Worm (Caenorhabditis elegans) whole organism, L2 larva: ENCODE measurements around the gene F40E12.1.

ENCODE experiments used
- R02D3.7 ChIP-seq: fragments of 150-350 bp; optimal IDR thresholded peaks from 2 replicates; lab custom pipeline; 2014; ENCODE audit warnings: missing biosample characterization, missing genetic modification characterization
- ZK546.5 ChIP-seq: sonication (generic microtip); optimal IDR thresholded peaks from 2 replicates; lab custom pipeline; 2017; ENCODE audit warnings: missing biosample characterization, missing genetic modification characterization
- blmp-1 ChIP-seq: sonication (generic microtip); optimal IDR thresholded peaks from 2 replicates; lab custom pipeline; 2017; ENCODE audit warnings: missing genetic modification characterization, mild to moderate bottlenecking, missing compliant biosample characterization, antibody characterized with exemption, moderate library complexity; ENCODE audit not compliant: insufficient read depth
- dmd-4 ChIP-seq: sonication (generic microtip); optimal IDR thresholded peaks from 2 replicates; lab custom pipeline; 2017; ENCODE audit warnings: missing biosample characterization, missing genetic modification characterization
- nhr-6 ChIP-seq: fragments of 150-350 bp; optimal IDR thresholded peaks from 2 replicates; lab custom pipeline; 2014; ENCODE audit warnings: missing biosample characterization, missing genetic modification characterization
- unc-55 ChIP-seq: fragments of 150-350 bp; sonication (generic microtip); optimal IDR thresholded peaks from 3 replicates; lab custom pipeline; 2014; ENCODE audit warnings: missing biosample characterization, missing genetic modification reagents, missing genetic modification characterization
- zag-1 ChIP-seq: fragments of 150-350 bp; optimal IDR thresholded peaks from 2 replicates; lab custom pipeline; 2014; ENCODE audit warnings: missing biosample characterization, missing genetic modification characterization
- ztf-4 ChIP-seq: fragments of 150-350 bp; optimal IDR thresholded peaks from 2 replicates; lab custom pipeline; 2014; ENCODE audit warnings: missing biosample characterization, missing genetic modification characterization

DNA sequence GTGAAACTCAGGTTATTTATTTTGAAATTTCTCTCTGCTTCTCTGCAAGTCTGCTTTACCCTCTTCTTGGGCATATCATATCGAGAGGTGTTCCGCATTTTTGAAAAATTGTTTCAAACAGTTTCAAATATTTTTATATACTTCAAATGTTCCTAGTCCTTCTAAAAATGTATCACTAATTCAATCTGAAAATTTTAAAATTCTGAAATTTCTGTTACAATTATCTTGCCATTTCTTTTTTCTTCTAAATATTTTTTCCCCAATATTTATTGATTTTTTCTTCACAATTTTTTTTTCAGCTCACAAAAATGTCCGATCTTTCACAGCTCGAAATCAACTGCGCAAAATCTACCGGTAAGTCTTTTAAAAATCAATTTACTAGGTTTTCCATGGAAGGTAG is 42.2 kb downstream of the F40E12.1 start, which contains the start of gene F19B10.4:
- TF ChIP-seq R02D3.7 (no peak), ZK546.5 (tag; lab: Kevin White, UChicago) (no peak), ztf-4 (tag; lab: Kevin White, UChicago) (no peak), blmp-1 (tag; lab: Kevin White, UChicago) (no peak), nhr-6 (no peak), dmd-4 (tag; lab: Kevin White, UChicago) (no peak), zag-1 (tag; lab: Kevin White, UChicago) (no peak), unc-55 (GFP tag; lab: Kevin White, UChicago) (no peak)
